Worm (Caenorhabditis elegans): ENCODE results near the gene sut-1.
A peak's percentile ranks its signal among the peaks of the same experiment; 100 is the strongest.

Gene sut-1

DNA sequence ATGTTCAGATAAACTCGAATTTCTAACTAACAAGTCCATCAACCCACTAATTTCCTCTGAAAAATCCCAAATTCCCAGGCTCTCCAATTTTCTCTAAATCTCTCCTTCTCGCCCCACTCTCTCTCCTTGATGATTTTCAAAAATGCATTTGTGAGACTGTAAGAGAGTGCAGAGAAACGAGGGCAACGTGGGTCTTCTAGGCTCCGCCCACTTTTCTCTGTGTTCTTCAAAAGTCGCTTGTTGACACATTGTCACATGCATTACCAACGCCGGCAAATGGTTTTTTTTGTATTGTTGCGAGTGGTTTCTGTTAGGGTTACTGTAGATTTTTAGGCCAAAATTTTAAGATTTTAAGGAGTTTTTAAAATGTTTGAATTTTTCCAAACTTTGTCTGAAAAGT is 36.6 kb downstream of the sut-1 start:
- TF ChIP-seq zip-8 (tag; optimal IDR thresholded peaks at IDR 0.05) (no peak), cnd-1 (tag; optimal IDR thresholded peaks at IDR 0.05) (no peak), tbx-8 (GFP tag; optimal IDR thresholded peaks at IDR 0.05) (no peak), pha-4 (tag; optimal IDR thresholded peaks at IDR 0.05) (no peak), mab-5 (tag; optimal IDR thresholded peaks at IDR 0.05) (no peak), flh-1 (GFP tag; optimal IDR thresholded peaks at IDR 0.05) (no peak), ceh-83 (GFP tag; optimal IDR thresholded peaks at IDR 0.05) (no peak), sem-2 (GFP tag; optimal IDR thresholded peaks at IDR 0.05) (no peak), ceh-43 (GFP tag; optimal IDR thresholded peaks at IDR 0.05) (no peak), elt-3 (tag; optimal IDR thresholded peaks at IDR 0.05) (no peak), unc-39 (tag; optimal IDR thresholded peaks at IDR 0.05) (no peak), drap-1 (GFP tag; optimal IDR thresholded peaks at IDR 0.05) (no peak), nhr-76 (tag; optimal IDR thresholded peaks at IDR 0.05) (no peak), snpc-4 (tag; optimal IDR thresholded peaks at IDR 0.05) (no peak), ham-2 (GFP tag; optimal IDR thresholded peaks at IDR 0.05) (no peak), bed-3 (GFP tag; optimal IDR thresholded peaks at IDR 0.05) (no peak)

DNA sequence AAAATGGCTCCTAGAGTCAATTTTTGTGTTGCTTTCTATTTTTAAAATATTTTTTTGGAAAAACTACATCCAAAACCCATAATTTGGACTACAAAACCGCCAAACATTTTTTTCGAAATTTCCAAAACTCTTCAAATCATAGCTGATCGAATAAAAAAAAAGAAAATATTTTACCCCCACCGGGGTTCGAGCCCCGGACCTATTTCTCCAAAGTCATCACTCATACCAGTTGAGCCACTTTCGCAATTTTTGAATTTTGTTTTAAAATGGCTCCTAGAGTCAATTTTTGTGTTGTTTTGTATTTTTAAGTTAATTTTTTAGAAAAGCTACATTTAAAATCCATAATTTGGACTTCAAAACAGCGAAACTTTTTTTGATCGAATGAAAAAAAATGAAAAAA is 37.5 kb downstream of the sut-1 start:
- TF ChIP-seq bed-3 (GFP tag; optimal IDR thresholded peaks at IDR 0.05) (no peak), mls-2 (tag; optimal IDR thresholded peaks at IDR 0.05) (no peak), unc-120 (tag; optimal IDR thresholded peaks at IDR 0.05; ENCODE audit: poor library complexity, severe bottlenecking) (no peak), ceh-39 (tag; optimal IDR thresholded peaks at IDR 0.05) (no peak), ztf-11 (tag; optimal IDR thresholded peaks at IDR 0.05) (no peak), elt-3 (tag; optimal IDR thresholded peaks at IDR 0.05) (no peak), M03D4.4 (tag; optimal IDR thresholded peaks at IDR 0.05) (no peak), lin-13 (tag; optimal IDR thresholded peaks at IDR 0.05) (no peak), hlh-1 (tag; optimal IDR thresholded peaks at IDR 0.05) (no peak), ham-2 (GFP tag; optimal IDR thresholded peaks at IDR 0.05) (no peak), lin-32 (GFP tag; optimal IDR thresholded peaks at IDR 0.05) (no peak), drap-1 (GFP tag; optimal IDR thresholded peaks at IDR 0.05) (no peak), flh-1 (GFP tag; optimal IDR thresholded peaks at IDR 0.05) (no peak), unc-39 (tag; optimal IDR thresholded peaks at IDR 0.05) (no peak), snpc-4 (tag; optimal IDR thresholded peaks at IDR 0.05) (no peak), cnd-1 (tag; optimal IDR thresholded peaks at IDR 0.05) (no peak)

DNA sequence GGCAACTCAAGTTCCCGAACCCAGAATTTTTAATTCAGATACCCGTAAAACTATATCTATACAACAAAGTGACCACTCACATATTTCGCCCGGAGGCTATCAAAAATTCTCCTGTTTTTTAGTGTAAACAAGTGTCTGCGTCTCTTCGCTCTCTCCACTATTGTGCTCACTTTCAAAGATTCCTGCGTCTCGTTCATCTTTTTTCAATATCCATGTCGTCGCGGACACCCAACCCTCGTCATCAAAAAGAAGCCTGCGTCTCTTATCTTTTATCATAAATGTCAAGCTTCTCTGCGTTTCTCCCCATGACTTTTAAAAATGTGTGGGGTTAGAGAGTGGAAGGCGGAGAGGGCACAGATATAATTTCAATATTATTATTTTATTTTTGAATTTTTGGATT is 38.2 kb downstream of the sut-1 start:
- TF ChIP-seq pha-4 (tag; optimal IDR thresholded peaks at IDR 0.05) (no peak), unc-120 (tag; optimal IDR thresholded peaks at IDR 0.05; ENCODE audit: poor library complexity, severe bottlenecking) (peak; percentile 13), lsy-2 (tag; optimal IDR thresholded peaks at IDR 0.05) (no peak), zip-8 (tag; optimal IDR thresholded peaks at IDR 0.05) (no peak), unc-62 (GFP tag; optimal IDR thresholded peaks at IDR 0.05) (peak; percentile 71), sem-2 (GFP tag; optimal IDR thresholded peaks at IDR 0.05) (no peak), ces-1 (GFP tag; optimal IDR thresholded peaks at IDR 0.05) (peak; percentile 6), flh-1 (GFP tag; optimal IDR thresholded peaks at IDR 0.05) (no peak), nhr-28 (tag; optimal IDR thresholded peaks at IDR 0.05) (no peak), hlh-1 (tag; optimal IDR thresholded peaks at IDR 0.05) (peak; percentile 75)

DNA sequence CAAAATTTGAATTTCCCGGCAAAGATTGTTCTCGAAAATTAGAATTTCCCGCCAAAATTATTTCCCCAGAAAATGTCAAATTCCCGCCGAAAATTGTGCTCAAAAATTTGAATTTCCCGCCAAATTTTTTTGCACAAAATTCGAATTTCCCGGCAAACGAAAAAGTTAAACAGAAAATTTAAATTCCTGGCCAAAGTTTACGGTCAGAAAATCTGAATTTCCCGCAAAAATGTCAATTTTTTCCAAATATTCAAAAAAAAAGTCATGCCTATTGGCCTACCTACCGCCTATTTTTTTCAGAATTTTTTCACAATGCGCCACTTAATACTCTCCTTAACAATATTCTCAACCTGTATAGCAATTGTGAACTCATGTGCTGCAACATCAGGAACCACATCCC is 40.2 kb downstream of the sut-1 start, which contains the start of gene K02E7.1:
TSS of gene K02E7.1 (plus strand) at position 301 of the 400 bp plus-strand sequence.
- no peak for TF ChIP-seq sptf-1 (tag; optimal IDR thresholded peaks at IDR 0.05)
- no peak for TF ChIP-seq sem-2 (GFP tag; optimal IDR thresholded peaks at IDR 0.05)
- no peak for TF ChIP-seq nhr-76 (tag; optimal IDR thresholded peaks at IDR 0.05)
- TF ChIP-seq unc-120 (tag; optimal IDR thresholded peaks at IDR 0.05; ENCODE audit: poor library complexity, severe bottlenecking): no peak
- TF ChIP-seq ces-1 (GFP tag; optimal IDR thresholded peaks at IDR 0.05): no peak
- no peak for TF ChIP-seq ham-2 (GFP tag; optimal IDR thresholded peaks at IDR 0.05)
- no peak for TF ChIP-seq nhr-237 (tag; optimal IDR thresholded peaks at IDR 0.05)
- no peak for TF ChIP-seq cnd-1 (tag; optimal IDR thresholded peaks at IDR 0.05)
- no peak for TF ChIP-seq hlh-1 (tag; optimal IDR thresholded peaks at IDR 0.05)
- no peak for TF ChIP-seq nhr-28 (tag; optimal IDR thresholded peaks at IDR 0.05)
- TF ChIP-seq nhr-2 (tag; optimal IDR thresholded peaks at IDR 0.05): no peak
- no peak for TF ChIP-seq snpc-4 (tag; optimal IDR thresholded peaks at IDR 0.05)
- no peak for TF ChIP-seq mab-5 (tag; optimal IDR thresholded peaks at IDR 0.05)
- no peak for TF ChIP-seq flh-1 (GFP tag; optimal IDR thresholded peaks at IDR 0.05)
- no peak for TF ChIP-seq elt-1 (tag; optimal IDR thresholded peaks at IDR 0.05; ENCODE audit: borderline replicate concordance, insufficient read depth)
